Fruit fly (Drosophila melanogaster): ENCODE data around the gene Dh44.

The Dh44 gene

DNA sequence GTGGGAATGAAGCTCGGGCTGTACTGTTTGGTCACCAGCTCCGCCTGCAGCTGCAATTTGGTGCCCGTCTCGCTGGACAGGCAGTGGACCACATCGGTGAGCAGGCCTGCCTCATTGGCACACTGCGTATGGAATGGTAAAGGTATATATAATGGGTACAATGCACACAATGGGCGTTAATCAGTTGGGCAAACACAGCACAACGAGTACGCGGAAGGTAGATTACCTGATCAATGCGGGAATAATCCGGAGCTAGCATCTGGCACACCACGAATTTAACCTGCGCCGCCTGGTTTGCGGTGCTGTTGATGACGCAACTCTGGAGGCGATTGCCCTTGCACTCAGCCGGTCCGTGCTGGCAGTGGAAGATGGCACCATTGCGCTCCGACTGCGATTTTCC lies 12.5 kb upstream of the Dh44 start:
- TF ChIP-seq CG32264 (GFP tag; optimal IDR thresholded peaks at IDR 0.05) (no peak), Hr83 (GFP tag; optimal IDR thresholded peaks at IDR 0.05; ENCODE audit: poor library complexity, severe bottlenecking) (peak; percentile 89)

DNA sequence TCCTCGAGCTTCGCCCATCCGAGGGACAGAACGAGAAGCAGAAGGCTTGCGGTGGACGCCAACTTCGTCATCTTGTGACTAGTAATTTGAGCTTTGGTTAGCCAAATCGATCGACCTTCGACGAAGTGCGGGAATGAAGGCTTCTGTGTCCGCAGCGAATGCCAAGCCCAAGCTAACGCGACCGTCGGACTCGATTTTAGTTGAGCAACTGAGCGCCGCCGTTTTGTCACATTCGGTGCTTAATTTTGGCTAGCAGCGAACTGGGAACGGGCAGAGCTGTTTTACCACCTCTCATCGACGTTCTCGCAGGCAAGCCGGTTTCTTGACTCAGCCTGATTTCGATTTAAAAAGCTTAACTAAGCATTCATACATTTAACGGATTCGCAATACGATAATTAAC lies 11.7 kb upstream of the Dh44 start:
- TF ChIP-seq dmrt93B (GFP tag; optimal IDR thresholded peaks at IDR 0.05): no peak
- no peak for TF ChIP-seq Hr78 (GFP tag; optimal IDR thresholded peaks at IDR 0.05)
- TF ChIP-seq Hr83 (GFP tag; optimal IDR thresholded peaks at IDR 0.05; ENCODE audit: poor library complexity, severe bottlenecking): no peak
- TF ChIP-seq Dif (GFP tag; optimal IDR thresholded peaks at IDR 0.05; ENCODE audit: partially characterized antibody): no peak
- TF ChIP-seq OdsH (GFP tag; optimal IDR thresholded peaks at IDR 0.05): no peak
- no peak for TF ChIP-seq Dfd (GFP tag; optimal IDR thresholded peaks at IDR 0.05)
- no peak for TF ChIP-seq jim (GFP tag; optimal IDR thresholded peaks at IDR 0.05)
- TF ChIP-seq Sp1 (GFP tag; optimal IDR thresholded peaks at IDR 0.05): no peak
- TF ChIP-seq sage (GFP tag; optimal IDR thresholded peaks at IDR 0.05): no peak
- TF ChIP-seq br (GFP tag; optimal IDR thresholded peaks at IDR 0.05): no peak
- TF ChIP-seq rgr (GFP tag; optimal IDR thresholded peaks at IDR 0.05): no peak
- TF ChIP-seq HLH106 (tag; optimal IDR thresholded peaks at IDR 0.05): no peak
- no peak for TF ChIP-seq Myc (optimal IDR thresholded peaks at IDR 0.05)
- TF ChIP-seq fru (GFP tag; optimal IDR thresholded peaks at IDR 0.05): no peak
- TF ChIP-seq Abd-B (GFP tag; optimal IDR thresholded peaks at IDR 0.05): no peak
- TF ChIP-seq GATAd (GFP tag; optimal IDR thresholded peaks at IDR 0.05): no peak
- TF ChIP-seq Vsx2 (GFP tag; optimal IDR thresholded peaks at IDR 0.05; ENCODE audit: partially characterized antibody): no peak

DNA sequence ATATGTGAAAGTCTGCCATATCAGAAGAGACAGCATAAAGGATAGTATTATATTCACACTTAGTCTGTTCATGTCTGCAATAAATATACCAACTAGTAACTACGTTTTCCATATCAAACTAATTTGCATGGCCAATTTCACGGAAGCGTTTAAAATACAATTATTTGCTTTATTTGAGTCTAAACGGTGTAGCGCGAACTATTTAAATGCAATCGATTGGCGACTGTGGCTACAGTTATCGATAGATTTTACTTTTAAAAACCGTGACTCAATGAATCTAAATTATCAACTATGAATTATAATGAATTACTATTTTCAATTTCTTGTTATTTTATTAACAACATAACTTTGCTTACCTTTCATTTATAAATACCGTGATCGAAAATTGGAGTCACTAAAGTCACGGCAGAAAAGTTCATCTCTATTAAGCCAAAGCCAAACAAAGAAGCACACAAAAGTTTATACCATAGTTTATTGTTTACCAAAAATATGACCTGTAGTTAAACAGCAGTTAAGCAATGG lies 11.0 kb upstream of the Dh44 start, which contains the start of the genes CG9427 and CG8319:
Gene CG9427 (minus strand): TSS at position 51 of the 522 bp plus-strand sequence.
Gene CG8319 (plus strand): TSS at position 442 of the 522 bp plus-strand sequence.
- TF ChIP-seq h (GFP tag; optimal IDR thresholded peaks at IDR 0.05) (peak; percentile 75), Sp1 (GFP tag; optimal IDR thresholded peaks at IDR 0.05) (peak; percentile 59), foxo (GFP tag; optimal IDR thresholded peaks at IDR 0.05) (peak in 1 of 2 experiments; percentile 73), jim (GFP tag; optimal IDR thresholded peaks at IDR 0.05) (no peak), Mio (GFP tag; optimal IDR thresholded peaks at IDR 0.05) (no peak), dsf (GFP tag; optimal IDR thresholded peaks at IDR 0.05; ENCODE audit: borderline replicate concordance) (no peak), Rel (GFP tag; optimal IDR thresholded peaks at IDR 0.05) (no peak), Rel (tag; optimal IDR thresholded peaks at IDR 0.05) (peak; percentile 39), woc (GFP tag; optimal IDR thresholded peaks at IDR 0.05) (peak; percentile 25), OdsH (GFP tag; optimal IDR thresholded peaks at IDR 0.05) (peak; percentile 45), psq (GFP tag; optimal IDR thresholded peaks at IDR 0.05) (peak; percentile 42), dmrt93B (GFP tag; optimal IDR thresholded peaks at IDR 0.05) (no peak), sage (GFP tag; optimal IDR thresholded peaks at IDR 0.05) (peak; percentile 6), sv (GFP tag; optimal IDR thresholded peaks at IDR 0.05) (peak; percentile 48), br (GFP tag; optimal IDR thresholded peaks at IDR 0.05) (peak; percentile 60), rgr (GFP tag; optimal IDR thresholded peaks at IDR 0.05) (peak; percentile 73), fru (GFP tag; optimal IDR thresholded peaks at IDR 0.05) (peak; percentile 60), CG9705 (GFP tag; optimal IDR thresholded peaks at IDR 0.05) (peak; percentile 8), CG32264 (GFP tag; optimal IDR thresholded peaks at IDR 0.05) (no peak), Hnf4 (GFP tag; optimal IDR thresholded peaks at IDR 0.05) (peak; percentile 79), ey (GFP tag; optimal IDR thresholded peaks at IDR 0.05) (peak; percentile 61), Hr78 (GFP tag; optimal IDR thresholded peaks at IDR 0.05) (no peak), tai (GFP tag; optimal IDR thresholded peaks at IDR 0.05) (no peak), brk (GFP tag; optimal IDR thresholded peaks at IDR 0.05) (peak; percentile 58), Jra (GFP tag; optimal IDR thresholded peaks at IDR 0.05) (peak; percentile 84), HLH106 (tag; optimal IDR thresholded peaks at IDR 0.05) (peak; percentile 62)

DNA sequence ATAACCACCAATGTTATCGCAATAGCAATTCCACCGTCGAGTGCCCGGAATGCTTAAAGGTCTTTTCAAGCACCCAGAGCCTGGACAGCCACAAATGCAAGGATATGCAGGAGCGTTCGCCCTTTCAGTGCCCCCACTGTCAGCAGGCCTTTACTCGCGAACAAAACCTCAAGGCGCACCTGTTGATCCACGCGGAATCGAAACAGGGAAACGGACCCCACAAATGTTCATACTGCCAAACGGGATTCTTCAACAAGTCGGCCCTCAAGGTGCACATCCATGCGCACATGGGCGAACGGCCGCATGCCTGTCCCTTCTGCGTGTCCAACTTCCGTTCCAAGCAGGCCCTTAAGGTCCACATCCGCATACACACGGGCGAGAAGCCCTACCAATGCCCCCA lies 9.9 kb upstream of the Dh44 start:
- TF ChIP-seq Hr78 (GFP tag; optimal IDR thresholded peaks at IDR 0.05): no peak
- TF ChIP-seq rgr (GFP tag; optimal IDR thresholded peaks at IDR 0.05): no peak
- TF ChIP-seq Jra (GFP tag; optimal IDR thresholded peaks at IDR 0.05): no peak
- TF ChIP-seq HLH106 (tag; optimal IDR thresholded peaks at IDR 0.05): no peak
- TF ChIP-seq ey (GFP tag; optimal IDR thresholded peaks at IDR 0.05): no peak
- no peak for TF ChIP-seq GATAd (GFP tag; optimal IDR thresholded peaks at IDR 0.05)

Data from whole organism, wandering third instar larva.